Worm (Caenorhabditis elegans) whole organism, young adult: Measurements from ENCODE around the gene F39F10.2.
A peak's percentile ranks its signal among the peaks of the same experiment; 100 is the strongest.
"Not testable (repeated sequence)": the region's sequence is repeated elsewhere in the genome, so short reads cannot be mapped to it uniquely, and the experiment has no call there.

Experiments
- attf-5 ChIP-seq: fragments of 200-800 bp; sonication (Bioruptor generic); optimal IDR thresholded peaks from 2 replicates; lab custom pipeline; 2018; ENCODE audit warnings: mild to moderate bottlenecking, missing genetic modification characterization, missing compliant biosample characterization
- lin-35 ChIP-seq, 3 experiments: fragments of 150-350 bp in 2 of 3; sonication (generic microtip) in 1 of 3; optimal IDR thresholded peaks; 2 replicates each; lab custom pipeline; 2014 to 2018; ENCODE audit warnings: missing biosample characterization in 3 of 3, missing genetic modification characterization in 3 of 3, missing genetic modification reagents in 3 of 3
- madf-3 ChIP-seq: fragments of 200-800 bp; sonication (Bioruptor generic); IDR thresholded peaks from 2 replicates; pipeline ENCODE4 v1.3.6; 2022; ENCODE audit warnings: missing genetic modification reagents, missing genetic modification characterization, missing compliant biosample characterization
- nhr-27 ChIP-seq: fragments of 200-800 bp; sonication (Bioruptor generic); optimal IDR thresholded peaks from 2 replicates; lab custom pipeline; 2018; ENCODE audit warnings: mild to moderate bottlenecking, missing genetic modification characterization, moderate library complexity, missing compliant biosample characterization
- snpc-4 ChIP-seq, 5 experiments: fragments of 150-350 bp in 1 of 5; sonication (generic microtip) in 4 of 5; optimal IDR thresholded peaks; 2 replicates each; lab custom pipeline; 2014 to 2018; ENCODE audit warnings: missing genetic modification characterization in 5 of 5, missing biosample characterization in 3 of 5, antibody characterized with exemption in 2 of 5, mild to moderate bottlenecking in 2 of 5, missing compliant biosample characterization in 2 of 5, missing genotype in 2 of 5, moderate library complexity in 2 of 5, missing genetic modification reagents in 1 of 5
- tbp1 ChIP-seq: fragments of 200-800 bp; sonication (Bioruptor generic); optimal IDR thresholded peaks from 2 replicates; lab custom pipeline; 2018; ENCODE audit warnings: mild to moderate bottlenecking, missing genetic modification characterization, missing compliant biosample characterization

- TF ChIP-seq snpc-4 (GFP tag; optimal IDR thresholded peaks at IDR 0.05; lab: Kevin White, UChicago); snpc-4 (tag; optimal IDR thresholded peaks at IDR 0.05; lab: Kevin White, UChicago); nhr-27 (tag; lab: Kevin White, UChicago); lin-35 (GFP tag; optimal IDR thresholded peaks at IDR 0.05; lab: Kevin White, UChicago); tbp1 (GFP tag; lab: Kevin White, UChicago); attf-5 (GFP tag; lab: Kevin White, UChicago): not testable (repeated sequence)
- peak; percentile 88 for TF ChIP-seq madf-3 (GFP tag; lab: Robert Waterston, UW)
Observed at ce11 chrX:16932339-16932738, 37.7 kb downstream of the F39F10.2 start.
